Fruit fly (Drosophila melanogaster): ENCODE data around the gene Atac1.

Atac1 gene

DNA sequence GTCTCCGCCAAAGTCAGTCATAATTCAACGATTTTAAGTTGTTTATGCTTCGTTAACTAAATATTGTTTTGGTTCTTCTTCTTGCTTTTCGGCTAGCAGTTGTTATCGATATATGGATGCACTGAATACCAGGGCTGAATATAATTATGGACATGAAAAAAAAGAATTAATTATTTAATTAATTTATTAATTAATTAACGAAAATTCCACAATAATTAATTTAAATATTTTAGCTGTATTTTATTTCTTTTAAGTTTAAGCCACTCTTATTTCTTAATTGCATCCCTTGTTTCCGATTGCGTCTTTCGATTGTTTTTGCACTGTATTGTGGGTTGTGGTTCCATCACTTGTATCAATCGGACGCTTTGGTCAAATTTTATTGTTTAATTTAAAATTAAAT is 10.0 kb downstream of the Atac1 start, which contains the start of the genes Gas41 and SA1 (continued):
- TF ChIP-seq stc (GFP tag; IDR thresholded peaks at IDR 0.05) (peak; percentile 85), sim (GFP tag; IDR thresholded peaks at IDR 0.05) (no peak), gcm2 (GFP tag; optimal IDR thresholded peaks at IDR 0.05) (no peak), fd64A (GFP tag; optimal IDR thresholded peaks at IDR 0.05) (no peak), CG8478 (optimal IDR thresholded peaks at IDR 0.05) (no peak), CG13287 (GFP tag; IDR thresholded peaks at IDR 0.05; ENCODE audit: partially characterized antibody) (peak; percentile 90), CG1792 (GFP tag; optimal IDR thresholded peaks at IDR 0.05) (no peak), esg (GFP tag; conservative IDR thresholded peaks at IDR 0.05) (peak; percentile 93), Ets65A (GFP tag) (peak; percentile 63), disco-r (GFP tag; optimal IDR thresholded peaks at IDR 0.05) (peak; percentile 30), CG2116 (GFP tag; optimal IDR thresholded peaks at IDR 0.05) (peak; percentile 92), trem (tag; optimal IDR thresholded peaks at IDR 0.05) (peak; percentile 95), Antp (GFP tag; optimal IDR thresholded peaks at IDR 0.05) (peak; percentile 18), CG12299 (tag; optimal IDR thresholded peaks at IDR 0.05) (peak; percentile 35), mld (GFP tag; IDR thresholded peaks at IDR 0.05; ENCODE audit: partially characterized antibody) (peak; percentile 48; the same call in 1 of the 3 replicates), CG3847 (GFP tag; IDR thresholded peaks at IDR 0.05) (no peak), cato (GFP tag; optimal IDR thresholded peaks at IDR 0.05; ENCODE audit: borderline replicate concordance) (peak; percentile 85), CG11560 (tag; IDR thresholded peaks at IDR 0.05) (no peak), CG31441 (GFP tag; IDR thresholded peaks at IDR 0.05) (no peak; the same call in 1 of the 2 replicates), CTCF (GFP tag; optimal IDR thresholded peaks at IDR 0.05) (peak; percentile 28), jumu (GFP tag; optimal IDR thresholded peaks at IDR 0.05) (peak; percentile 70), Vsx1 (GFP tag; optimal IDR thresholded peaks at IDR 0.05) (no peak), phol (tag; optimal IDR thresholded peaks at IDR 0.05) (peak; percentile 94), CG12769 (tag; optimal IDR thresholded peaks at IDR 0.05) (no peak), vfl (GFP tag; optimal IDR thresholded peaks at IDR 0.05) (peak; percentile 72), CG17328 (GFP tag; IDR thresholded peaks at IDR 0.05) (peak; percentile 83), CG14965 (GFP tag; optimal IDR thresholded peaks at IDR 0.05; ENCODE audit: borderline replicate concordance) (no peak), cwo (GFP tag; optimal IDR thresholded peaks at IDR 0.05) (peak; percentile 72), inv (GFP tag; IDR thresholded peaks at IDR 0.05; ENCODE audit: partially characterized antibody) (peak; percentile 61; the same call in 1 of the 2 replicates), Sin3A (optimal IDR thresholded peaks at IDR 0.05) (no peak), Hr51 (GFP tag; optimal IDR thresholded peaks at IDR 0.05) (no peak), trh (GFP tag; optimal IDR thresholded peaks at IDR 0.05) (no peak), Dref (GFP tag; IDR thresholded peaks at IDR 0.05) (peak; percentile 76), CG5953 (GFP tag; IDR thresholded peaks at IDR 0.05) (no peak), crol (GFP tag; IDR thresholded peaks at IDR 0.05) (no peak), hkb (optimal IDR thresholded peaks at IDR 0.05) (no peak), hkb (GFP tag; IDR thresholded peaks at IDR 0.05) (no peak), CG3065 (GFP tag; optimal IDR thresholded peaks at IDR 0.05) (peak; percentile 84), CG6272 (GFP tag; IDR thresholded peaks at IDR 0.05) (peak; percentile 96), gfzf (GFP tag; optimal IDR thresholded peaks at IDR 0.05) (peak; percentile 34), hth (optimal IDR thresholded peaks at IDR 0.05) (no peak), pum (GFP tag; optimal IDR thresholded peaks at IDR 0.05) (peak; percentile 67), CG12236 (GFP tag; optimal IDR thresholded peaks at IDR 0.05) (no peak), CG12104 (GFP tag; optimal IDR thresholded peaks at IDR 0.05) (no peak), Bteb2 (GFP tag; optimal IDR thresholded peaks at IDR 0.05) (no peak), Max (GFP tag; optimal IDR thresholded peaks at IDR 0.05) (no peak), cad (GFP tag; optimal IDR thresholded peaks at IDR 0.05) (no peak), CG8944 (GFP tag; optimal IDR thresholded peaks at IDR 0.05) (no peak), Poxn (GFP tag; IDR thresholded peaks at IDR 0.05) (no peak), cg (GFP tag; optimal IDR thresholded peaks at IDR 0.05) (no peak), CG12071 (GFP tag; optimal IDR thresholded peaks at IDR 0.05) (no peak), Hey (tag; optimal IDR thresholded peaks at IDR 0.05) (peak; percentile 46), Taf1 (GFP tag; IDR thresholded peaks at IDR 0.05) (0 out of 2 replicates have a peak, but pooled peaks have one; percentile 35), unc-4 (GFP tag; IDR thresholded peaks at IDR 0.05; ENCODE audit: partially characterized antibody) (peak; percentile 86)
